Fruit fly (Drosophila melanogaster): Measurements from ENCODE around the gene Acat2.

Acat2 gene

dm6 chr3L:1352065-1352464, 49.3 kb downstream of the Acat2 start:
- TF ChIP-seq Mnt (GFP tag; optimal IDR thresholded peaks at IDR 0.05), result peak; percentile 20
- TF ChIP-seq Crg-1 (GFP tag; optimal IDR thresholded peaks at IDR 0.05), result peak; percentile 27
- no peak for TF ChIP-seq tj (GFP tag; optimal IDR thresholded peaks at IDR 0.05)
- TF ChIP-seq Hr96 (GFP tag; optimal IDR thresholded peaks at IDR 0.05), result no peak
- peak; percentile 76 for TF ChIP-seq ovo (GFP tag; optimal IDR thresholded peaks at IDR 0.05)
- TF ChIP-seq CG7101 (tag; optimal IDR thresholded peaks at IDR 0.05), result peak; percentile 13
- no peak for TF ChIP-seq CG33017 (tag; optimal IDR thresholded peaks at IDR 0.05)
- TF ChIP-seq CG1620 (GFP tag; optimal IDR thresholded peaks at IDR 0.05), result peak; percentile 48
- TF ChIP-seq bab1 (GFP tag; optimal IDR thresholded peaks at IDR 0.05), result peak; percentile 67
- TF ChIP-seq CG11617 (GFP tag; optimal IDR thresholded peaks at IDR 0.05), result peak; percentile 37
- no peak for TF ChIP-seq kay (GFP tag; ENCODE audit: borderline replicate concordance)
- TF ChIP-seq toe (GFP tag; optimal IDR thresholded peaks at IDR 0.05), result no peak
- no peak for TF ChIP-seq CG12768 (GFP tag; optimal IDR thresholded peaks at IDR 0.05)

- no peak for TF ChIP-seq kay (GFP tag; ENCODE audit: borderline replicate concordance)
- no peak for TF ChIP-seq CG33017 (tag; optimal IDR thresholded peaks at IDR 0.05)
- TF ChIP-seq CG5204 (GFP tag; optimal IDR thresholded peaks at IDR 0.05), result no peak
Observed at dm6 chr3L:1354214-1354613, 51.5 kb downstream of the Acat2 start.
